Fruit fly (Drosophila melanogaster) whole organism, prepupa: Measurements from ENCODE around the gene CG31998.

ENCODE experiments used
- CG11902 ChIP-seq: fragments of 200-800 bp; sonication (Bioruptor generic); optimal IDR thresholded peaks from 3 replicates; lab custom pipeline; 2016; ENCODE audit warnings: missing biosample characterization, missing genetic modification characterization
- CG15336 ChIP-seq: fragments of 200-800 bp; sonication (Bioruptor generic); IDR thresholded peaks from 2 replicates; pipeline ENCODE4 v1.3.6; 2022; ENCODE audit warnings: missing biosample characterization, missing genetic modification characterization
- CG1621 ChIP-seq: fragments of 200-800 bp; sonication (Bioruptor generic); optimal IDR thresholded peaks from 3 replicates; lab custom pipeline; 2018; ENCODE audit warnings: missing biosample characterization, mild to moderate bottlenecking, missing genetic modification characterization
- CG3032 ChIP-seq: fragments of 200-800 bp; optimal IDR thresholded peaks from 2 replicates; lab custom pipeline; 2019; ENCODE audit warnings: missing biosample characterization, mild to moderate bottlenecking, missing genetic modification characterization, moderate library complexity
- CG31627 ChIP-seq: fragments of 200-800 bp; sonication (Bioruptor generic); optimal IDR thresholded peaks from 3 replicates; lab custom pipeline; 2016; ENCODE audit warnings: missing biosample characterization, missing genetic modification characterization
- CG3919 ChIP-seq: fragments of 200-800 bp; sonication (Bioruptor generic); optimal IDR thresholded peaks from 3 replicates; lab custom pipeline; 2016; ENCODE audit warnings: missing biosample characterization, missing genetic modification characterization
- CG6163 ChIP-seq: fragments of 200-800 bp; sonication (Bioruptor generic); IDR thresholded peaks from 3 replicates; pipeline ENCODE4 v1.3.6; 2022; ENCODE audit warnings: missing biosample characterization, missing genetic modification characterization
- CG6276 ChIP-seq: fragments of 200-800 bp; sonication (Bioruptor generic); optimal IDR thresholded peaks from 2 replicates; lab custom pipeline; 2017; ENCODE audit warnings: missing biosample characterization, mild to moderate bottlenecking, missing genetic modification characterization
- CG6854 ChIP-seq: fragments of 200-800 bp; sonication (Bioruptor generic); optimal IDR thresholded peaks from 2 replicates; lab custom pipeline; 2017; ENCODE audit warnings: missing biosample characterization, mild to moderate bottlenecking, missing genetic modification characterization
- CG7368 ChIP-seq: fragments of 200-800 bp; sonication (Bioruptor generic); optimal IDR thresholded peaks from 3 replicates; lab custom pipeline; 2016; ENCODE audit warnings: missing biosample characterization, missing genetic modification characterization
- CG8119 ChIP-seq: fragments of 200-800 bp; sonication (Bioruptor generic); IDR thresholded peaks from 3 replicates; pipeline ENCODE4 v1.3.6; 2022; ENCODE audit warnings: missing biosample characterization, missing genetic modification characterization
- CG8319 ChIP-seq: fragments of 200-800 bp; sonication (Bioruptor generic); optimal IDR thresholded peaks from 3 replicates; lab custom pipeline; 2016; ENCODE audit warnings: missing biosample characterization, missing genetic modification characterization
- CG9139 ChIP-seq: fragments of 200-800 bp; sonication (Bioruptor generic); optimal IDR thresholded peaks from 3 replicates; lab custom pipeline; 2017; ENCODE audit warnings: missing biosample characterization, mild to moderate bottlenecking, missing genetic modification characterization
- Eip78C ChIP-seq: fragments of 200-800 bp; sonication (Bioruptor generic); peaks from one replicate; lab custom pipeline; 2016; ENCODE audit warnings: missing biosample characterization, missing genetic modification characterization
- Eip93F ChIP-seq: fragments of 200-800 bp; sonication (Bioruptor generic); optimal IDR thresholded peaks from 2 replicates; lab custom pipeline; 2016; ENCODE audit warnings: missing biosample characterization, mild to moderate bottlenecking, missing genetic modification characterization
- Ets96B ChIP-seq: fragments of 200-800 bp; optimal IDR thresholded peaks from 2 replicates; lab custom pipeline; 2019; ENCODE audit warnings: missing biosample characterization, mild to moderate bottlenecking, missing genetic modification characterization, moderate library complexity
- Hr38 ChIP-seq: sonication (Bioruptor generic); optimal IDR thresholded peaks from 2 replicates; lab custom pipeline; 2016; ENCODE audit warnings: missing biosample characterization, missing genetic modification characterization
- Hr39 ChIP-seq: fragments of 200-800 bp; sonication (Bioruptor generic); optimal IDR thresholded peaks from 2 replicates; lab custom pipeline; 2016; ENCODE audit warnings: missing biosample characterization, missing genetic modification characterization
- Met ChIP-seq: fragments of 200-800 bp; sonication (Bioruptor generic); optimal IDR thresholded peaks from 3 replicates; lab custom pipeline; 2016; ENCODE audit warnings: missing biosample characterization, missing genetic modification characterization
- OdsH ChIP-seq: fragments of 200-800 bp; sonication (Bioruptor generic); optimal IDR thresholded peaks from 3 replicates; lab custom pipeline; 2016; ENCODE audit warnings: missing biosample characterization, missing genetic modification characterization
- Smox ChIP-seq: fragments of 200-800 bp; sonication (Bioruptor generic); optimal IDR thresholded peaks from 3 replicates; lab custom pipeline; 2016; ENCODE audit warnings: missing biosample characterization, missing genetic modification characterization
- achi ChIP-seq: fragments of 200-800 bp; sonication (Bioruptor generic); optimal IDR thresholded peaks from 3 replicates; lab custom pipeline; 2016; ENCODE audit warnings: missing biosample characterization, missing genetic modification characterization
- cyc ChIP-seq: fragments of 200-800 bp; sonication (Bioruptor generic); optimal IDR thresholded peaks from 3 replicates; lab custom pipeline; 2016; ENCODE audit warnings: missing biosample characterization, missing genetic modification characterization
- dsx ChIP-seq: fragments of 200-800 bp; optimal IDR thresholded peaks from 3 replicates; lab custom pipeline; 2019; ENCODE audit warnings: missing biosample characterization, mild to moderate bottlenecking, missing genetic modification characterization, moderate library complexity; ENCODE audit not compliant: poor library complexity, severe bottlenecking
- eg ChIP-seq: fragments of 200-800 bp; sonication (Bioruptor generic); IDR thresholded peaks from 3 replicates; pipeline ENCODE4 v1.3.6; 2022; ENCODE audit warnings: missing biosample characterization, missing genetic modification characterization
- lz ChIP-seq: fragments of 200-800 bp; sonication (Bioruptor generic); optimal IDR thresholded peaks from 3 replicates; lab custom pipeline; 2016; ENCODE audit warnings: missing biosample characterization, missing genetic modification characterization
- salr ChIP-seq, 2 experiments: fragments of 200-800 bp; sonication (Bioruptor generic); optimal IDR thresholded peaks; 3 replicates each; lab custom pipeline; 2016 to 2018; ENCODE audit warnings: missing biosample characterization in 2 of 2, missing genetic modification characterization in 2 of 2, mild to moderate bottlenecking in 1 of 2
- spab ChIP-seq: fragments of 200-800 bp; sonication (Bioruptor generic); optimal IDR thresholded peaks from 2 replicates; lab custom pipeline; 2017; ENCODE audit warnings: missing biosample characterization, mild to moderate bottlenecking, missing genetic modification characterization, missing genetic modification reagents
- ss ChIP-seq, 2 experiments: fragments of 200-800 bp; sonication (Bioruptor generic); optimal IDR thresholded peaks; 2 replicates in 1 of 2; 3 replicates in 1 of 2; lab custom pipeline; 2017 to 2018; ENCODE audit warnings: mild to moderate bottlenecking in 2 of 2, missing biosample characterization in 2 of 2, missing genetic modification characterization in 2 of 2, moderate library complexity in 1 of 2
- svp ChIP-seq: fragments of 200-800 bp; sonication (Bioruptor generic); peaks from one replicate; lab custom pipeline; 2016; ENCODE audit warnings: missing biosample characterization, missing genetic modification characterization

Gene CG31998

DNA sequence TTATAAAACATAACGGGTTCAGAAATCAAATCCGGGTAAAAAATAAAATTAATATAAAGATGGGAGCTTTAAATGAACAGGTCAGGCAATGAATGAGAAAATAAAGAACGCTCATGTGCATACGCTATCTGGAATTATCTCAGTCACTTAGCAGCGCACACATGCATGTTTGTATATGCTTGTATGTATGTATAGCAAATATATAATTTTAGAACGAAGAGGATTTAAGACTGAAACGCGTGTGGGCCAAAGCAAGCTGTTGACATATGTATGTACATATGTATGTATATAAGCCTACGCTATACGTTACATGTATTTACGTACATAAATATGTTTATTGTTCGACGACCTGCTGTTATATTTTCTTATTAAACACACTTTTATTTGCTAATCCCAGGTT is 20.1 kb upstream of the CG31998 start (continued):
- no peak for TF ChIP-seq CG8319 (GFP tag; lab: Kevin White, UChicago)

DNA sequence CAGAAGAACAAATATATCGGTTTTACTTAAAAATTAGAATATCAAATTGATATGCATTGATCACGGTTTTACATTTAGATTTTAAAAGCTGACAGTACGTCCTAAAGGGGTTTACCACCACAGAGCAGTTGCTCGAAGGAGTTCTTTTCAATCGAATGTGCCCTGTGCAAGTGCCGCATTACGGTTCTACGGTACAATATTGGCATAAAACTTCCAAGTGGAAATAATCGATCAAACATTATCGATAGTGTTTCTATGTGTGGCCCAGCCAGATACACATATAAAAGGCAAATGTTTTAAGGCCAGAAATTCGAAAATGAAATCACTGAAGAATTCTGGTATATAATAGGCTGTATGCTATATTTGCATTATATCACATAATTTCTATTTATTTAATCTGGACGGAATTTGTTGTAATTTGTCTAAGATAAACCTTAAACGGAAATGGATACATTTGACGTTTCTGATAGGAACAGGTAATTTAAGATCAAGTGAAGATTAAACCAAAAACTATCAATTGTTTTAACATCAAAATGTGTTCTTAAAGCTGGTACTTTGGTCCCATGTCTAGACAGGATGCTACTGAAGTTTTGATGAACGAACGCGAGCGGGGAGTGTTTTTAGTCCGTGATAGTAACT is 4.4 kb upstream of the CG31998 start, which contains the start of gene Crk:
Gene Crk, plus strand, starts transcription at position 214 of the 639 bp plus-strand sequence.
- TF ChIP-seq salr (GFP tag; optimal IDR thresholded peaks at IDR 0.05; lab: Kevin White, UChicago) (no peak), Eip93F (GFP tag; lab: Kevin White, UChicago) (no peak), OdsH (GFP tag; lab: Kevin White, UChicago) (peak; percentile 1), CG3032 (tag; lab: Kevin White, UChicago) (peak; percentile 24), CG15336 (no peak), CG1621 (tag; lab: Kevin White, UChicago) (no peak), cyc (GFP tag; lab: Kevin White, UChicago) (peak; percentile 25), CG31627 (no peak), Hr39 (GFP tag; lab: Kevin White, UChicago) (no peak), CG6163 (GFP tag; lab: Robert Waterston, UW) (no peak)

DNA sequence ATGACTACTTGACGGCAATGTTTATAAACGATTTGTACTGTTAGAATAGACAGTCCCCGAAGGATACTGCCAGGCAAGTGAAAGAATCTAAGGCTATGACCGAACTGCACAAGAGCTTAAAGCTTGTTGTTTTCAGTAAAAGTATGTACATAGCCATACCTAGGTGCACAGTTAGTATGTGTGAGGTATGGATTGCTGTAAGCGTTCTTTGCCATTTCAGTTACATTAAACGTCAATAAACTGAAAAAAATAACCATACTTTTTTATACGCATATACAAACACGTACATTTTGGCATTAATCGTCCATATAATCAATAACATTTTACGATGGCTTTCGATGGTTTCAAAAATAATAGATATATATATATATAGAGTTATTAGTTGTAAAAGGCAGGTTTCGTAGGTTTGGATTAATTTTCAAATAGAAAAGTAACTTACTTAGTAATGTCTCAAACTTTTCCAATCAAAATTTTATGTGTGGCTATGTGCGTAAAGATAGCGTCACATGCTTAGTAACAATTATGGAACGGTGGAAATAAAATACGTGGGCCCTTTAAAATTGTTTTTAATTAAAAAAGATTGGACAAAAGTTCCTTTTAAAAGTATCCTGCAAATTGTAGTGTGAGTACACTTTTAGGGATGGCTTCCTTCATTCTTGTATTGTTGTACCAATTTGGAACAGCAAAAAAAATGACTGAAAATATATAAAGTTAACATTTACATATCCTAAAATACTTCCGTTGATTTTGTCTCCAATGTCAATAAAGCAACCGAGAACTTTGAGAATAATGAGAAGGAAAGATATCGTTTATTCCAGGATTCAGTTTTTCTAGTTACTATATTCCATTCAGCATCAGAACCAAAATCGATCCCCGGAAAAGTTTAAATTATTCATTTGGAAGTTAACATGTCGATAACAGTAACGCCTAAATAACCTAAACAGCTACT is 12.1 kb downstream of the CG31998 start, which contains the start of gene Abcd1:
Gene Abcd1, minus strand, starts transcription at position 444 of the 949 bp plus-strand sequence.
- TF ChIP-seq dsx, result no peak
- TF ChIP-seq CG3032 (tag; lab: Kevin White, UChicago), result peak; percentile 40

DNA sequence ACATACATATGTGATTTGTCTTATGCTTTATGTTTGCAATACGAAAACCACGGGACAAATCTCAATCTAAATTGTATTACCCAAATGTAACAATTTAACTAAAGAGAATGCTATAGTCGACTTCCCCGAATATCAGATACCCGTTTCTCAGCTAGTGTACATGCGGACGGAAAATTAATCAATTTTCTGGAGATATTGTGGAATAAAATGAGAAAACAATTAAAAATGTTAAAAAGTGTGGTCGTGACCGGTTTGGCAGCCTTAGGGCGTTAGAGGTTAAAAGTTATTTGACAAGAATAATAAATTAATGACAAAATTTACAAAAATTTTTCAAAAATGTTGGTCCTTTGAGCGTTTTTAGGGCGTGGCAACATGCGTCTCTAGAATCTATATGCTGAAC is 13.2 kb downstream of the CG31998 start:
- TF ChIP-seq Hr38 (no peak), lz (GFP tag; lab: Kevin White, UChicago) (no peak), Ets96B (no peak), eg (GFP tag; lab: Robert Waterston, UW) (no peak), Eip78C (peak; percentile 58)

DNA sequence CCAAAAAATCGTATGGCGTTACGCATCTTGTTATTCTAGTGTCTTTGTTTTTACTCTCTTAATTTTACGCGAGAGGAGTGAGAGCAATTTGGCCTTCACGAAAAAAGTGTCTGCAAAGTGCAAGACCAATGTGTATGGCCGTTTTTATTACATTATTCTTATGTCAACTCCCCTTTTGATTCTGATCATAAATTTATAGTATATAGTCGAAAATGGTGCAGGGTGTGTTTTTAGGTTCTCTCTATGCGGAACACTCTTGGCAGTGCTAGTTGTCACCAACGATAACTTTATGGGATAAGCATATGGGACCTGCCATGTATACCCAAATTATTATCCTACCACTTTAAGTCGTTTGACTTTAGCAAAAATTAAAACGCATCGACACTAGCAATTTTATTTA is 22.1 kb downstream of the CG31998 start:
- TF ChIP-seq CG7368 (GFP tag; lab: Kevin White, UChicago) (no peak), lz (GFP tag; lab: Kevin White, UChicago) (no peak), Eip78C (peak; percentile 15)

DNA sequence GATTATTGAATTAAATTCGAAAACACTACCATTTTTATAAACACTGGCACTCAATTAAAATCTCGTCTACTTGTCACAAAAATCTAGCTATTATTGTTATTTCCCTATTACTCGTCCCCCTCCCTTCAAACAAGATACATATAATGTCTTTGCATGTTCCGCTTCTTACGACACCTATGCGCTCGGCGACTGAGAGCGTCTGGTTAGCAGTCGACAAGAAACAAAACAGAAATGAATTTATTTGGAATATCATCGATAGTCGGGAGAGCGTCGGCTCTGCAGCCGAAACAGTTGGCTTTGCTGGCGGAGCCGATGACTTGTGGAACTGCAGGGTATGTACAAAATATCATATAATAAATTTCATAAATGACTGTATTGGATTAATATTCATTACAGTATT is 24.1 kb downstream of the CG31998 start:
- no peak for TF ChIP-seq svp (GFP tag; lab: Kevin White, UChicago)
- TF ChIP-seq CG8119, result no peak
- no peak for TF ChIP-seq CG3919 (GFP tag; lab: Kevin White, UChicago)
- no peak for TF ChIP-seq CG31627
- TF ChIP-seq Met (GFP tag; lab: Kevin White, UChicago), result no peak
- no peak for TF ChIP-seq ss (GFP tag; optimal IDR thresholded peaks at IDR 0.05; lab: Kevin White, UChicago)
- TF ChIP-seq Ets96B, result no peak
- TF ChIP-seq dsx, result no peak
- TF ChIP-seq CG6163 (GFP tag; lab: Robert Waterston, UW), result no peak
- no peak for TF ChIP-seq Smox
- no peak for TF ChIP-seq CG9139
- TF ChIP-seq lz (GFP tag; lab: Kevin White, UChicago), result no peak
- no peak for TF ChIP-seq CG11902 (GFP tag; lab: Kevin White, UChicago)
- no peak for TF ChIP-seq CG6854 (GFP tag; lab: Kevin White, UChicago)
- TF ChIP-seq Hr38, result no peak
- no peak for TF ChIP-seq CG3032 (tag; lab: Kevin White, UChicago)
- TF ChIP-seq spab, result no peak
- no peak for TF ChIP-seq CG6276
- no peak for TF ChIP-seq achi (GFP tag; lab: Kevin White, UChicago)
